Worm (Caenorhabditis elegans): ENCODE results near the gene sta-2.

- TF ChIP-seq ref-1 (GFP tag; conservative IDR thresholded peaks at IDR 0.05) = no peak
- TF ChIP-seq ztf-29 (GFP tag; IDR thresholded peaks at IDR 0.05) = no peak
Measured at ce11 chrV:9706592-9706991, 34.4 kb upstream of the sta-2 start.

Data from whole organism, midembryonic.